Worm (Caenorhabditis elegans) whole organism, early embryonic: ENCODE data around the gene nlp-53.

Experiments used
- B0310.2 ChIP-seq: sonication (generic microtip); optimal IDR thresholded peaks from 2 replicates; lab custom pipeline; 2016; ENCODE audit warnings: mild to moderate bottlenecking, missing genetic modification characterization, missing compliant biosample characterization
- F13C5.2 ChIP-seq: sonication (generic microtip); optimal IDR thresholded peaks from 2 replicates; lab custom pipeline; 2017; ENCODE audit warnings: mild to moderate bottlenecking, missing genetic modification characterization, inconsistent platforms, missing compliant biosample characterization
- aly-1 ChIP-seq: sonication (generic microtip); optimal IDR thresholded peaks from 2 replicates; lab custom pipeline; 2016; ENCODE audit warnings: missing genetic modification characterization, missing compliant biosample characterization
- ama-1 ChIP-seq: fragments of 150-350 bp; optimal IDR thresholded peaks from 2 replicates; lab custom pipeline; 2014
- ceh-13 ChIP-seq: fragments of 200-800 bp; sonication (Bioruptor generic); optimal IDR thresholded peaks from 2 replicates; lab custom pipeline; 2018; ENCODE audit warnings: mild to moderate bottlenecking, missing genetic modification characterization, missing compliant biosample characterization
- ceh-36 ChIP-seq: sonication (generic microtip); optimal IDR thresholded peaks from 2 replicates; lab custom pipeline; 2016; ENCODE audit warnings: missing genetic modification characterization, inconsistent platforms, missing compliant biosample characterization
- ets-7 ChIP-seq: sonication (generic microtip); optimal IDR thresholded peaks from 2 replicates; lab custom pipeline; 2016; ENCODE audit warnings: missing genotype, missing genetic modification characterization, missing compliant biosample characterization
- flt-1 ChIP-seq: fragments of 200-800 bp; sonication (Bioruptor generic); IDR thresholded peaks from 2 replicates; pipeline ENCODE4 v1.3.6; 2022; ENCODE audit warnings: missing genetic modification characterization, missing compliant biosample characterization
- hmbx-1 ChIP-seq: sonication (generic microtip); optimal IDR thresholded peaks from 2 replicates; lab custom pipeline; 2016; ENCODE audit warnings: mild to moderate bottlenecking, missing genetic modification characterization, missing compliant biosample characterization
- hmg-4 ChIP-seq: fragments of 200-800 bp; sonication (Bioruptor generic); optimal IDR thresholded peaks from 2 replicates; lab custom pipeline; 2018; ENCODE audit warnings: mild to moderate bottlenecking, missing genetic modification characterization, missing compliant biosample characterization
- hnd-1 ChIP-seq: sonication (generic microtip); optimal IDR thresholded peaks from 2 replicates; lab custom pipeline; 2016; ENCODE audit warnings: missing genetic modification characterization, missing compliant biosample characterization
- pes-1 ChIP-seq: fragments of 200-800 bp; sonication (Bioruptor generic); IDR thresholded peaks from 2 replicates; pipeline ENCODE4 v1.3.6; 2022; ENCODE audit warnings: missing genetic modification reagents, missing genetic modification characterization, missing compliant biosample characterization
- scrt-1 ChIP-seq: fragments of 200-800 bp; sonication (Bioruptor generic); IDR thresholded peaks from 2 replicates; pipeline ENCODE4 v1.3.6; 2022; ENCODE audit warnings: missing genetic modification characterization, missing compliant biosample characterization
- sea-1 ChIP-seq: fragments of 200-800 bp; sonication (Bioruptor generic); conservative IDR thresholded peaks from 2 replicates; pipeline ENCODE4 v1.3.6; 2022; ENCODE audit warnings: missing genetic modification characterization, missing compliant biosample characterization
- tbx-11 ChIP-seq: fragments of 200-800 bp; sonication (Bioruptor generic); IDR thresholded peaks from 2 replicates; pipeline ENCODE4 v1.3.6; 2022; ENCODE audit warnings: missing genetic modification characterization, missing compliant biosample characterization
- tbx-37 ChIP-seq: fragments of 200-800 bp; sonication (Bioruptor generic); conservative IDR thresholded peaks from 2 replicates; pipeline ENCODE4 v1.3.6; 2022; ENCODE audit warnings: missing genetic modification reagents, missing genetic modification characterization, missing compliant biosample characterization
- tra-4 ChIP-seq: sonication (generic microtip); optimal IDR thresholded peaks from 2 replicates; lab custom pipeline; 2017; ENCODE audit warnings: missing genetic modification characterization, missing compliant biosample characterization

Gene nlp-53

ce11 chrX:13665447-13665846 lies 46.8 kb downstream of the nlp-53 start:
- TF ChIP-seq flt-1 (GFP tag; lab: Robert Waterston, UW) (peak; percentile 99), tra-4 (tag; lab: Kevin White, UChicago) (peak; percentile 98), scrt-1 (peak; percentile 100), sea-1 (GFP tag; lab: Robert Waterston, UW) (peak; percentile 100), hnd-1 (tag; lab: Kevin White, UChicago) (peak; percentile 96), ceh-36 (tag; lab: Kevin White, UChicago) (peak; percentile 97), ama-1 (lab: Kevin White, UChicago) (no peak), tbx-11 (GFP tag; lab: Robert Waterston, UW) (peak; percentile 99), ets-7 (tag; lab: Kevin White, UChicago) (peak; percentile 97), B0310.2 (tag; lab: Kevin White, UChicago) (peak; percentile 99), aly-1 (peak; percentile 99), F13C5.2 (peak; percentile 100), hmbx-1 (tag; lab: Kevin White, UChicago) (peak; percentile 94), ceh-13 (peak; percentile 99), tbx-37 (peak; percentile 99), pes-1 (GFP tag; lab: Robert Waterston, UW) (peak; percentile 99), hmg-4 (GFP tag; lab: Kevin White, UChicago) (peak; percentile 100)

- TF ChIP-seq tbx-37 (no peak), tbx-11 (GFP tag; lab: Robert Waterston, UW) (no peak), hmbx-1 (tag; lab: Kevin White, UChicago) (no peak), hmg-4 (GFP tag; lab: Kevin White, UChicago) (no peak), ets-7 (tag; lab: Kevin White, UChicago) (no peak), hnd-1 (tag; lab: Kevin White, UChicago) (no peak), ceh-36 (tag; lab: Kevin White, UChicago) (no peak), ceh-13 (no peak), sea-1 (GFP tag; lab: Robert Waterston, UW) (no peak), F13C5.2 (no peak)
These were observed 48.2 kb downstream of the nlp-53 start for ce11 chrX:13666864-13667263.

DNA sequence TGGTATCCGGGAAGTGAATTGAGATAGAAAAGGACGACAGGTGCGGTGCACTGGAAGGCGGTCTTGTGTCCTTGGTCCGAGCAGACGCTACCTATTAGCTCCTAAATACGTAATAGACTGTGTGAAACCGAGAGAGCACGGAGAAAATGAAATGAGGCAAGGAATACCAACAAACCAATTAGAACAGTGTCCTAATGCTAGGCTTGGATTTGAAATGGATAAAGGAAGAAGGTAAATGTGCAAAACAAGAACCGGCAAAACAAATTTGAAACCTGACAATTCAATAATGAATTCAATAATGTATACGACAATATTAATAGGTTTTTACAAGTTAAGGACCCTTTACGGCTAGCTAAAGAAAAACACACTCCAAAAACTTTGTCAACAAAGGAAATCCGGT lies 50.1 kb downstream of the nlp-53 start, which contains the start of gene C04A11.2:
Gene C04A11.2 (minus strand): TSS at position 101 of the 400 bp plus-strand sequence.
- no peak for TF ChIP-seq aly-1
- no peak for TF ChIP-seq sea-1 (GFP tag; lab: Robert Waterston, UW)
- no peak for TF ChIP-seq pes-1 (GFP tag; lab: Robert Waterston, UW)
- TF ChIP-seq hmbx-1 (tag; lab: Kevin White, UChicago), result no peak
- TF ChIP-seq tbx-11 (GFP tag; lab: Robert Waterston, UW), result no peak
- no peak for TF ChIP-seq scrt-1
- TF ChIP-seq B0310.2 (tag; lab: Kevin White, UChicago), result no peak
- TF ChIP-seq hmg-4 (GFP tag; lab: Kevin White, UChicago), result no peak
- no peak for TF ChIP-seq ets-7 (tag; lab: Kevin White, UChicago)
- no peak for TF ChIP-seq ceh-13
- no peak for TF ChIP-seq ama-1 (lab: Kevin White, UChicago)
- no peak for TF ChIP-seq tra-4 (tag; lab: Kevin White, UChicago)
- no peak for TF ChIP-seq F13C5.2
- no peak for TF ChIP-seq ceh-36 (tag; lab: Kevin White, UChicago)
- no peak for TF ChIP-seq flt-1 (GFP tag; lab: Robert Waterston, UW)
- no peak for TF ChIP-seq hnd-1 (tag; lab: Kevin White, UChicago)
- no peak for TF ChIP-seq tbx-37
